In the genomic region with DNA sequence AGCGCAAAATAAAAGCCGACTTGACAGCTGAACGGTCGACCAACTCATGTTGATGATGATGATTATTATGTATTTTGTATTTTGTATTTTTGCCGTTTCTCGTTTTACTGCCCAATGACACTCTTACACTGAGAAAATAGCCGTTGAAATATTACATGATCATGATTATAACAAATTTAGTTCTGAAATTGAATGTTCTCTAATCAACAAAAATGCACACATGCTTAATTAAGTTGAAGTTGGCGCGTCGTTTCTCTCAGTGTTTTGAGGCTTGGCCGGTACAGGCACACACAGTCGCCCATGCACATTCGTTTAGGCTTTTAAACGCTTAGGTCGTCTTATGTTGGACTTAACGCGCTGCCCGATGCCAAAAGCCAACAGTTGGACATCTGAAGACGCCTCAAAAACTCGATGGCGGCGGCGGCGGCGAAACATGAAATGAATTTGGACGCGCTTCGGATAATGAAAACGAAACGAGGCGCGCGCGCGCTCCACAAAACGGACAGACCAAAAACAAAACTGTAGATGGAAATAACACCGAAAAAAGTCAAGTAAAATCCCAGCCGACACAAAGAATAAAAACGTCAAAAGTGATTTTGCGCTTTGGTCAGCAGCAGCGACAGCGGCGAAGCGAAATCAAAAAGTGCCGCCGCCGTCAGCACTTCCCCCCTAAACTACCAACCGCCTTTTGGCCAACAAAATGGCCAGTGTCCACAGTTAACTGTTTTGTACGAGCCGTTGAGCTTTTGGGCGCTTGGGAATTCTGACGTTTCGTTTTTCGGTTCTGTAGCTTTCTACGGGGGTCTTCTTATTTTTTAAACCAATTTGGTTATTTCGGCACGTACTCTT, we compare ENCODE assay signal across 1 fruit fly cellular context.
TF ChIP-seq lines count a peak whose summit lies in the region.

No protein-coding gene starts in this region.

TF ChIP-seq in whole organism, embryonic, 481 proteins besides CTCF, POLR2A, EP300 and RAD21 (continued from another document):
- TF ChIP-seq CG16779 (GFP tag; IDR thresholded peaks at IDR 0.05; lab: Robert Waterston, UW) (peak; percentile 72; the same call in 1 of the 2 replicates), crp (GFP tag; optimal IDR thresholded peaks at IDR 0.05; lab: Kevin White, UChicago) (peak; percentile 11 to 53), CG12659 (GFP tag; optimal IDR thresholded peaks at IDR 0.05; lab: Kevin White, UChicago) (peak; percentile 92), pnt (GFP tag; optimal IDR thresholded peaks at IDR 0.05; lab: Kevin White, UChicago) (peak; percentile 94), CG3065 (GFP tag; optimal IDR thresholded peaks at IDR 0.05; lab: Kevin White, UChicago) (peak; percentile 79), YL-1 (GFP tag; optimal IDR thresholded peaks at IDR 0.05; lab: Kevin White, UChicago) (peak; percentile 57), CG14014 (GFP tag; IDR thresholded peaks at IDR 0.05; lab: Robert Waterston, UW) (peak; percentile 93), vvl (GFP tag; IDR thresholded peaks at IDR 0.05; lab: Robert Waterston, UW) (peak; percentile 98), Spps (tag; optimal IDR thresholded peaks at IDR 0.05; lab: Kevin White, UChicago) (peak; percentile 74), dmrt99B (tag; optimal IDR thresholded peaks at IDR 0.05; lab: Kevin White, UChicago) (peak; percentile 97), Hmr (GFP tag; optimal IDR thresholded peaks at IDR 0.05; lab: Kevin White, UChicago) (peak; percentile 88), gsb (GFP tag; IDR thresholded peaks at IDR 0.05; lab: Robert Waterston, UW) (peak; percentile 83), CG11696 (GFP tag; IDR thresholded peaks at IDR 0.05; lab: Robert Waterston, UW) (peak; percentile 78), CG2678 (tag; optimal IDR thresholded peaks at IDR 0.05; lab: Kevin White, UChicago) (peak; percentile 95), Nf-YB (GFP tag; optimal IDR thresholded peaks at IDR 0.05; lab: Kevin White, UChicago) (peak; percentile 66), eve (GFP tag; optimal IDR thresholded peaks at IDR 0.05; lab: Kevin White, UChicago) (peak in 1 of 2 experiments; percentile 97), lab (GFP tag; optimal IDR thresholded peaks at IDR 0.05; lab: Kevin White, UChicago) (peak; percentile 95), Pdp1 (GFP tag; optimal IDR thresholded peaks at IDR 0.05; lab: Kevin White, UChicago) (peak; percentile 92 to 93), CG14965 (GFP tag; optimal IDR thresholded peaks at IDR 0.05; lab: Kevin White, UChicago; ENCODE audit: borderline replicate concordance) (peak; percentile 59), da (GFP tag; optimal IDR thresholded peaks at IDR 0.05; lab: Kevin White, UChicago) (peak; percentile 87), CG16863 (GFP tag; optimal IDR thresholded peaks at IDR 0.05; lab: Kevin White, UChicago) (peak; percentile 91), CG12155 (GFP tag; optimal IDR thresholded peaks at IDR 0.05; lab: Kevin White, UChicago) (peak; percentile 87)
